In the genomic region with DNA sequence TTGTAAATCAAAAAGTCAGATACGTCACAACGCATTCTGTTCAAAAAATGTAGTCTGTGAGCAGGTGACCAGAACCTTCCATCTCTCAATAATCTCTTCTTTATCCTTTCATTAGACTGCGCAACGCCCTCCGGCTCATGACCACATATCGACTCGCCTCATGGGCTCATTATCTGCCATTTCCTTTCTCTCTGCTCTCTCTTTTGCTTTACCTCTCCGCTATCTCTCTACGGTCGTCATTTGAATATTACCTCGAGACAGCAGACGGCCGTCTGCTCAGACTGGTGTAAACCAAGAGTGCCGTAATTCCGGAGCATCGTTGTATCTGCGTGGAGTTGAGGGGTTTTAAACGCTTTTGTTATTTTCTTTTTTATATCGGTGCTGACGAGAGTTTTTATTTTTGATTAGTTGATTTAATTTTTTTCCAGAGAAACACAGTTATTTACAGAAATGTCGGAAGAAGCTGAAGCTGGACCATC, we compare ENCODE assay signal across 5 worm cellular contexts.
A peak's percentile ranks its signal among the peaks of the same experiment; 100 is the strongest.
TF ChIP-seq lines count a peak whose summit lies in the region.

Gene bra-1 (plus strand): TSS at position 429 of the 479 bp plus-strand sequence.

TF ChIP-seq in whole organism, L1 larva, 84 proteins besides CTCF, POLR2A, EP300 and RAD21 (continues in another document):
- TF ChIP-seq lin-13 (GFP tag; optimal IDR thresholded peaks at IDR 0.05; lab: Kevin White, UChicago) (peak; percentile 20), hlh-17 (GFP tag; optimal IDR thresholded peaks at IDR 0.05; lab: Kevin White, UChicago; ENCODE audit: borderline replicate concordance) (no peak), dsc-1 (tag; optimal IDR thresholded peaks at IDR 0.05; lab: Kevin White, UChicago) (peak; percentile 90), fkh-4 (tag; optimal IDR thresholded peaks at IDR 0.05; lab: Kevin White, UChicago; ENCODE audit: borderline replicate concordance) (peak; percentile 10), tbx-2 (tag; optimal IDR thresholded peaks at IDR 0.05; lab: Kevin White, UChicago) (peak; percentile 69), fos-1 (tag; optimal IDR thresholded peaks at IDR 0.05; lab: Kevin White, UChicago) (peak; percentile 50), rnt-1 (tag; optimal IDR thresholded peaks at IDR 0.05; lab: Kevin White, UChicago) (peak; percentile 12), ceh-90 (tag; optimal IDR thresholded peaks at IDR 0.05; lab: Kevin White, UChicago) (no peak), snpc-4 (tag; optimal IDR thresholded peaks at IDR 0.05; lab: Kevin White, UChicago) (peak; percentile 28), aha-1 (tag; optimal IDR thresholded peaks at IDR 0.05; lab: Kevin White, UChicago) (no peak), jun-1 (tag; optimal IDR thresholded peaks at IDR 0.05; lab: Kevin White, UChicago) (peak; percentile 60), irx-1 (tag; optimal IDR thresholded peaks at IDR 0.05; lab: Kevin White, UChicago) (peak; percentile 33), elt-3 (tag; optimal IDR thresholded peaks at IDR 0.05; lab: Kevin White, UChicago) (no peak), skn-1 (tag; optimal IDR thresholded peaks at IDR 0.05; lab: Kevin White, UChicago) (peak; percentile 27), fkh-10 (GFP tag; optimal IDR thresholded peaks at IDR 0.05; lab: Kevin White, UChicago) (peak; percentile 31), nhr-20 (tag; optimal IDR thresholded peaks at IDR 0.05; lab: Kevin White, UChicago) (peak; percentile 72), vab-15 (tag; optimal IDR thresholded peaks at IDR 0.05; lab: Kevin White, UChicago) (peak; percentile 18)

TF ChIP-seq in whole organism, L3 larva, 47 proteins besides CTCF, POLR2A, EP300 and RAD21 (continues in another document):
- TF ChIP-seq ceh-82 (tag; optimal IDR thresholded peaks at IDR 0.05; lab: Kevin White, UChicago) (no peak), jun-1 (tag; optimal IDR thresholded peaks at IDR 0.05; lab: Kevin White, UChicago) (no peak), snpc-4 (tag; optimal IDR thresholded peaks at IDR 0.05; lab: Kevin White, UChicago) (peak; percentile 27), ceh-28 (tag; optimal IDR thresholded peaks at IDR 0.05; lab: Kevin White, UChicago) (no peak), ztf-4 (tag; optimal IDR thresholded peaks at IDR 0.05; lab: Kevin White, UChicago) (no peak), elt-2 (tag; optimal IDR thresholded peaks at IDR 0.05; lab: Kevin White, UChicago) (peak; percentile 51), pha-4 (tag; optimal IDR thresholded peaks at IDR 0.05; lab: Kevin White, UChicago) (peak; percentile 68), R02D3.7 (tag; optimal IDR thresholded peaks at IDR 0.05; lab: Kevin White, UChicago) (no peak), unc-39 (tag; optimal IDR thresholded peaks at IDR 0.05; lab: Kevin White, UChicago) (no peak), ZK546.5 (tag; optimal IDR thresholded peaks at IDR 0.05; lab: Kevin White, UChicago) (no peak), nfya-1 (tag; optimal IDR thresholded peaks at IDR 0.05; lab: Kevin White, UChicago; ENCODE audit: insufficient read depth) (peak; percentile 68), egl-5 (tag; optimal IDR thresholded peaks at IDR 0.05; lab: Kevin White, UChicago) (no peak), nhr-28 (tag; optimal IDR thresholded peaks at IDR 0.05; lab: Kevin White, UChicago) (no peak), nhr-12 (tag; optimal IDR thresholded peaks at IDR 0.05; lab: Kevin White, UChicago) (no peak), daf-12 (tag; optimal IDR thresholded peaks at IDR 0.05; lab: Kevin White, UChicago) (no peak), nhr-11 (tag; optimal IDR thresholded peaks at IDR 0.05; lab: Kevin White, UChicago) (peak; percentile 35), nhr-67 (tag; optimal IDR thresholded peaks at IDR 0.05; lab: Kevin White, UChicago) (no peak), elt-1 (tag; optimal IDR thresholded peaks at IDR 0.05; lab: Kevin White, UChicago) (no peak)

TF ChIP-seq in whole organism, early embryonic, 17 proteins besides CTCF, POLR2A, EP300 and RAD21:
- TF ChIP-seq tbx-37 (GFP tag; conservative IDR thresholded peaks at IDR 0.05; lab: Robert Waterston, UW) (0 out of 2 replicates have a peak, but pooled peaks have one; percentile 28), F13C5.2 (tag; optimal IDR thresholded peaks at IDR 0.05; lab: Kevin White, UChicago) (peak; percentile 77), ceh-36 (tag; optimal IDR thresholded peaks at IDR 0.05; lab: Kevin White, UChicago) (peak; percentile 43), hmg-4 (GFP tag; optimal IDR thresholded peaks at IDR 0.05; lab: Kevin White, UChicago) (peak; percentile 36), pes-1 (GFP tag; IDR thresholded peaks at IDR 0.05; lab: Robert Waterston, UW) (no peak)

TF ChIP-seq in whole organism, midembryonic, 9 proteins besides CTCF, POLR2A, EP300 and RAD21:
- TF ChIP-seq med-1 (GFP tag; optimal IDR thresholded peaks at IDR 0.05; lab: Kevin White, UChicago; ENCODE audit: insufficient read depth) = no peak
- peak; percentile 53; the same call in 1 of the 2 replicates for TF ChIP-seq ztf-23 (GFP tag; IDR thresholded peaks at IDR 0.05; lab: Robert Waterston, UW)
- peak; percentile 19 for TF ChIP-seq cog-1 (tag; optimal IDR thresholded peaks at IDR 0.05; lab: Kevin White, UChicago)
- no peak for TF ChIP-seq tab-1 (GFP tag; IDR thresholded peaks at IDR 0.05; lab: Robert Waterston, UW)
- TF ChIP-seq flt-1 (GFP tag; IDR thresholded peaks at IDR 0.05; lab: Robert Waterston, UW) = peak; percentile 63

TF ChIP-seq in whole organism, young adult, 124 proteins besides CTCF, POLR2A, EP300 and RAD21:
- peak; percentile 6 for TF ChIP-seq K12H6.12 (tag; optimal IDR thresholded peaks at IDR 0.05; lab: Kevin White, UChicago)
- TF ChIP-seq lin-35 (GFP tag; optimal IDR thresholded peaks at IDR 0.05; lab: Kevin White, UChicago) = peak in 1 of 3 experiments; percentile 40
- TF ChIP-seq C17E4.6 (GFP tag; IDR thresholded peaks at IDR 0.05; lab: Robert Waterston, UW) = no peak
- TF ChIP-seq Y95B8A.8 (GFP tag; IDR thresholded peaks at IDR 0.05; lab: Robert Waterston, UW) = no peak
- no peak for TF ChIP-seq F23B12.7 (tag; optimal IDR thresholded peaks at IDR 0.05; lab: Kevin White, UChicago; ENCODE audit: insufficient read depth)
- no peak for TF ChIP-seq atf-7 (tag; optimal IDR thresholded peaks at IDR 0.05; lab: Kevin White, UChicago)
- TF ChIP-seq nfyb-1 (GFP tag; IDR thresholded peaks at IDR 0.05; lab: Robert Waterston, UW) = no peak
- TF ChIP-seq F57C9.4 (tag; optimal IDR thresholded peaks at IDR 0.05; lab: Kevin White, UChicago) = no peak
- no peak for TF ChIP-seq mcd-1 (GFP tag; IDR thresholded peaks at IDR 0.05; lab: Robert Waterston, UW)
- no peak for TF ChIP-seq athp-1 (tag; optimal IDR thresholded peaks at IDR 0.05; lab: Kevin White, UChicago)
- TF ChIP-seq madf-3 (GFP tag; IDR thresholded peaks at IDR 0.05; lab: Robert Waterston, UW) = no peak
- no peak for TF ChIP-seq ztf-6 (GFP tag; IDR thresholded peaks at IDR 0.05; lab: Robert Waterston, UW)
- TF ChIP-seq nhr-80 (tag; optimal IDR thresholded peaks at IDR 0.05; lab: Kevin White, UChicago) = peak; percentile 54
- no peak for TF ChIP-seq ceh-91 (GFP tag; IDR thresholded peaks at IDR 0.05; lab: Robert Waterston, UW)
- TF ChIP-seq F39B2.1 (GFP tag; IDR thresholded peaks at IDR 0.05; lab: Robert Waterston, UW) = no peak
- TF ChIP-seq attf-5 (GFP tag; optimal IDR thresholded peaks at IDR 0.05; lab: Kevin White, UChicago) = peak; percentile 35
- no peak for TF ChIP-seq snpc-1.1 (tag; optimal IDR thresholded peaks at IDR 0.05; lab: Kevin White, UChicago; ENCODE audit: insufficient read depth)
- no peak for TF ChIP-seq F22D6.2 (tag; optimal IDR thresholded peaks at IDR 0.05; lab: Kevin White, UChicago)
- 0 out of 2 replicates have a peak, but pooled peaks have one; percentile 19 for TF ChIP-seq ceh-40 (GFP tag; IDR thresholded peaks at IDR 0.05; lab: Robert Waterston, UW)
- TF ChIP-seq sdz-38 (tag; optimal IDR thresholded peaks at IDR 0.05; lab: Kevin White, UChicago) = no peak
- TF ChIP-seq dox-1 (GFP tag; IDR thresholded peaks at IDR 0.05; lab: Robert Waterston, UW) = peak; percentile 50; the same call in 1 of the 2 replicates
- TF ChIP-seq snpc-1.3 (tag; optimal IDR thresholded peaks at IDR 0.05; lab: Kevin White, UChicago; ENCODE audit: insufficient read depth) = no peak
- no peak for TF ChIP-seq B0261.1 (tag; optimal IDR thresholded peaks at IDR 0.05; lab: Kevin White, UChicago)
- no peak for TF ChIP-seq Y67H2A.10 (GFP tag; conservative IDR thresholded peaks at IDR 0.05; lab: Robert Waterston, UW)
- TF ChIP-seq attf-3 (GFP tag; conservative IDR thresholded peaks at IDR 0.05; lab: Robert Waterston, UW) = peak; percentile 89
- peak; percentile 40; the same call in 1 of the 2 replicates for TF ChIP-seq zfh-2 (GFP tag; conservative IDR thresholded peaks at IDR 0.05; lab: Robert Waterston, UW)
- TF ChIP-seq ztf-18 (tag; optimal IDR thresholded peaks at IDR 0.05; lab: Kevin White, UChicago) = no peak
TF ChIP-seq in whole organism, young adult: peak in this region for 8.

Comparison
In these comparisons a context has a peak if more than half of its experiments do, and no peak if none do; other contexts are left out.
1. Of the 8 proteins assayed by ChIP-seq in both whole organism, young adult and whole organism, L1 larva: peak only in whole organism, young adult: none; only in whole organism, L1 larva: dpl-1, efl-1 and snpc-4; in both: none; in neither: 4; mixed calls (peak in some experiments, not most) for 1.